Fruit fly (Drosophila melanogaster) whole organism, embryonic: ENCODE measurements around the gene CG43333.

Experiments
- B-H1 ChIP-seq: fragments of 200-800 bp; sonication (Bioruptor generic); IDR thresholded peaks from 3 replicates; pipeline ENCODE4 v1.3.6; 2022; ENCODE audit warnings: missing biosample characterization, missing genetic modification characterization
- BEAF-32 ChIP-seq: fragments of 200-800 bp; sonication (Bioruptor generic); optimal IDR thresholded peaks from 3 replicates; lab custom pipeline; 2017; ENCODE audit warnings: missing biosample characterization, missing genetic modification characterization, mild to moderate bottlenecking, moderate library complexity, missing genetic modification reagents
- CG10431 ChIP-seq: fragments of 200-800 bp; sonication (Bioruptor generic); optimal IDR thresholded peaks from 3 replicates; lab custom pipeline; 2018; ENCODE audit warnings: missing biosample characterization, mild to moderate bottlenecking, missing genetic modification characterization
- CG10543 ChIP-seq: fragments of 200-800 bp; sonication (Bioruptor generic); optimal IDR thresholded peaks from 3 replicates; lab custom pipeline; 2017; ENCODE audit warnings: missing biosample characterization, mild to moderate bottlenecking, missing genetic modification characterization, moderate library complexity
- CG10979 ChIP-seq: fragments of 200-800 bp; sonication (Bioruptor generic); optimal IDR thresholded peaks from 2 replicates; lab custom pipeline; 2018; ENCODE audit warnings: missing biosample characterization, mild to moderate bottlenecking, missing genetic modification characterization, moderate library complexity
- CG11695 ChIP-seq: fragments of 200-800 bp; sonication (Bioruptor generic); IDR thresholded peaks from 3 replicates; pipeline ENCODE4 v1.3.6; 2022; ENCODE audit warnings: missing biosample characterization, missing genetic modification characterization
- CG12236 ChIP-seq: fragments of 200-800 bp; sonication (Bioruptor generic); optimal IDR thresholded peaks from 2 replicates; lab custom pipeline; 2016; ENCODE audit warnings: missing biosample characterization, missing genetic modification characterization
- CG14441 ChIP-seq: fragments of 200-800 bp; sonication (Bioruptor generic); IDR thresholded peaks from 2 replicates; pipeline ENCODE4 v1.3.6; 2022; ENCODE audit warnings: missing biosample characterization, missing genetic modification characterization
- CG14860 ChIP-seq: fragments of 200-800 bp; sonication (Bioruptor generic); IDR thresholded peaks from 3 replicates; pipeline ENCODE4 v1.3.6; 2022; ENCODE audit warnings: missing biosample characterization, missing genetic modification characterization; ENCODE audit not compliant: partially characterized antibody
- CG15269 ChIP-seq: fragments of 200-800 bp; sonication (Bioruptor generic); optimal IDR thresholded peaks from 2 replicates; lab custom pipeline; 2018; ENCODE audit warnings: missing biosample characterization, mild to moderate bottlenecking, missing genetic modification characterization, moderate library complexity
- CG15514 ChIP-seq: fragments of 200-800 bp; sonication (Bioruptor generic); optimal IDR thresholded peaks from 3 replicates; lab custom pipeline; 2017; ENCODE audit warnings: missing biosample characterization, missing genetic modification characterization, mild to moderate bottlenecking, moderate library complexity, missing genetic modification reagents
- CG18262 ChIP-seq: fragments of 200-800 bp; optimal IDR thresholded peaks from 3 replicates; lab custom pipeline; 2019; ENCODE audit warnings: missing biosample characterization, mild to moderate bottlenecking, missing genetic modification characterization, moderate library complexity
- CG18599 ChIP-seq: fragments of 200-800 bp; sonication (Bioruptor generic); optimal IDR thresholded peaks from 3 replicates; lab custom pipeline; 2017; ENCODE audit warnings: missing biosample characterization, missing genetic modification characterization, mild to moderate bottlenecking, moderate library complexity, missing genetic modification reagents
- CG31441 ChIP-seq: fragments of 200-800 bp; sonication (Bioruptor generic); IDR thresholded peaks from 2 replicates; pipeline ENCODE4 v1.3.6; 2022; ENCODE audit warnings: missing biosample characterization, missing genetic modification characterization
- CG4424 ChIP-seq: fragments of 200-800 bp; sonication (Bioruptor generic); optimal IDR thresholded peaks from 3 replicates; lab custom pipeline; 2016; ENCODE audit warnings: missing biosample characterization, missing genetic modification characterization
- CG6689 ChIP-seq: fragments of 200-800 bp; sonication (Bioruptor generic); IDR thresholded peaks from 2 replicates; pipeline ENCODE4 v1.3.6; 2022; ENCODE audit warnings: missing biosample characterization, missing genetic modification characterization
- CG7372 ChIP-seq: fragments of 200-800 bp; sonication (Bioruptor generic); IDR thresholded peaks from 2 replicates; pipeline ENCODE4 v1.3.6; 2022; ENCODE audit warnings: missing biosample characterization, missing genetic modification characterization
- CG7987 ChIP-seq: fragments of 200-800 bp; sonication (Bioruptor generic); optimal IDR thresholded peaks from 2 replicates; lab custom pipeline; 2018; ENCODE audit warnings: missing biosample characterization, mild to moderate bottlenecking, missing genetic modification characterization, moderate library complexity
- CG8290 ChIP-seq, 3 experiments: fragments of 200-800 bp; sonication (Bioruptor generic); optimal IDR thresholded peaks; 2 replicates each; lab custom pipeline; 2016 to 2019; ENCODE audit warnings: missing biosample characterization in 3 of 3, missing genetic modification characterization in 3 of 3, mild to moderate bottlenecking in 2 of 3, moderate library complexity in 1 of 3
- CTCF ChIP-seq: fragments of 200-800 bp; sonication (Bioruptor generic); optimal IDR thresholded peaks from 2 replicates; lab custom pipeline; 2017; ENCODE audit warnings: missing biosample characterization, mild to moderate bottlenecking, missing genetic modification characterization, moderate library complexity
- D ChIP-seq, 2 experiments: fragments of 200-800 bp in 1 of 2; fragments of >200 bp in 1 of 2; sonication (Bioruptor generic) in 1 of 2; optimal IDR thresholded peaks; 2 replicates in 1 of 2; 3 replicates in 1 of 2; lab custom pipeline; 2017; ENCODE audit warnings: mild to moderate bottlenecking in 1 of 2, missing biosample characterization in 1 of 2, missing genetic modification characterization in 1 of 2, missing genetic modification reagents in 1 of 2
- E2f1 ChIP-seq: fragments of 200-800 bp; sonication (Bioruptor generic); IDR thresholded peaks from 2 replicates; pipeline ENCODE4 v1.3.6; 2022; ENCODE audit warnings: missing biosample characterization, missing genetic modification characterization
- Elba2 ChIP-seq: fragments of 200-800 bp; sonication (Bioruptor generic); optimal IDR thresholded peaks from 3 replicates; lab custom pipeline; 2016; ENCODE audit warnings: missing biosample characterization, missing genetic modification characterization
- HLH4C ChIP-seq: fragments of 200-800 bp; sonication (Bioruptor generic); IDR thresholded peaks from 3 replicates; pipeline ENCODE4 v1.3.6; 2022; ENCODE audit warnings: missing biosample characterization, missing genetic modification characterization; ENCODE audit not compliant: partially characterized antibody
- NC2β ChIP-seq: fragments of 200-800 bp; sonication (Bioruptor generic); optimal IDR thresholded peaks from 2 replicates; lab custom pipeline; 2016; ENCODE audit warnings: missing biosample characterization, missing genetic modification characterization
- Taf1 ChIP-seq: fragments of 200-800 bp; sonication (Bioruptor generic); IDR thresholded peaks from 2 replicates; pipeline ENCODE4 v1.3.6; 2022; ENCODE audit warnings: missing biosample characterization, missing genetic modification characterization
- Trl ChIP-seq, 3 experiments: fragments of >200 bp in 2 of 3; fragments of 200-800 bp in 1 of 3; sonication (Bioruptor generic) in 1 of 3; optimal IDR thresholded peaks; 2 replicates in 1 of 3; 3 replicates in 2 of 3; lab custom pipeline; 2016 to 2017; ENCODE audit warnings: missing biosample characterization in 1 of 3, missing genetic modification characterization in 1 of 3
- Xrp1 ChIP-seq: fragments of 200-800 bp; sonication (Bioruptor generic); IDR thresholded peaks from 2 replicates; pipeline ENCODE4 v1.3.6; 2022; ENCODE audit warnings: missing biosample characterization, missing genetic modification characterization
- az2 ChIP-seq: fragments of 200-800 bp; sonication (Bioruptor generic); optimal IDR thresholded peaks from 3 replicates; lab custom pipeline; 2016; ENCODE audit warnings: missing biosample characterization, missing genetic modification characterization
- bigmax ChIP-seq: fragments of 200-800 bp; sonication (Bioruptor generic); optimal IDR thresholded peaks from 2 replicates; lab custom pipeline; 2018; ENCODE audit warnings: missing biosample characterization, mild to moderate bottlenecking, missing genetic modification characterization
- croc ChIP-seq: fragments of 200-800 bp; sonication (Bioruptor generic); conservative IDR thresholded peaks from 3 replicates; pipeline ENCODE4 v1.3.6; 2022; ENCODE audit warnings: missing biosample characterization, missing genetic modification characterization
- eve ChIP-seq, 2 experiments: fragments of >200 bp; optimal IDR thresholded peaks; 2 replicates each; lab custom pipeline; 2017; ENCODE audit warnings: missing biosample characterization in 2 of 2, missing genetic modification characterization in 2 of 2
- fd102C ChIP-seq: fragments of 200-800 bp; sonication (Bioruptor generic); optimal IDR thresholded peaks from 2 replicates; lab custom pipeline; 2018; ENCODE audit warnings: missing biosample characterization, mild to moderate bottlenecking, missing genetic modification characterization, moderate library complexity
- gem ChIP-seq: fragments of 200-800 bp; sonication (Bioruptor generic); optimal IDR thresholded peaks from 2 replicates; lab custom pipeline; 2019; ENCODE audit warnings: missing biosample characterization, mild to moderate bottlenecking, missing genetic modification characterization, moderate library complexity
- lab ChIP-seq: fragments of 200-800 bp; sonication (Bioruptor generic); optimal IDR thresholded peaks from 3 replicates; lab custom pipeline; 2017; ENCODE audit warnings: missing biosample characterization, missing genetic modification characterization, mild to moderate bottlenecking, moderate library complexity, missing genetic modification reagents
- lbe ChIP-seq: fragments of 200-800 bp; sonication (Bioruptor generic); optimal IDR thresholded peaks from 2 replicates; lab custom pipeline; 2016; ENCODE audit warnings: missing biosample characterization, mild to moderate bottlenecking, missing genetic modification characterization
- lov ChIP-seq, 2 experiments: fragments of 200-800 bp in 1 of 2; fragments of >200 bp in 1 of 2; sonication (Bioruptor generic) in 1 of 2; IDR thresholded peaks in 1 of 2; optimal IDR thresholded peaks in 1 of 2; 2 replicates in 1 of 2; 3 replicates in 1 of 2; pipeline versions ENCODE4 v1.3.6 to Lab custom; 2017 to 2022; ENCODE audit warnings: missing biosample characterization in 1 of 2, missing genetic modification characterization in 1 of 2
- mirr ChIP-seq: fragments of 200-800 bp; sonication (Bioruptor generic); optimal IDR thresholded peaks from 3 replicates; lab custom pipeline; 2018; ENCODE audit warnings: missing biosample characterization, mild to moderate bottlenecking, missing genetic modification characterization
- nerfin-2 ChIP-seq: fragments of 200-800 bp; sonication (Bioruptor generic); IDR thresholded peaks from 2 replicates; pipeline ENCODE4 v1.3.6; 2022; ENCODE audit warnings: missing biosample characterization, missing genetic modification characterization; ENCODE audit not compliant: partially characterized antibody
- nom ChIP-seq: fragments of 200-800 bp; sonication (Bioruptor generic); optimal IDR thresholded peaks from 2 replicates; lab custom pipeline; 2017; ENCODE audit warnings: missing biosample characterization, missing genetic modification characterization, mild to moderate bottlenecking, moderate library complexity, missing genetic modification reagents
- odd ChIP-seq: fragments of 200-800 bp; sonication (Bioruptor generic); optimal IDR thresholded peaks from 2 replicates; lab custom pipeline; 2017; ENCODE audit warnings: missing biosample characterization, mild to moderate bottlenecking, missing genetic modification characterization
- pros ChIP-seq: fragments of 200-800 bp; sonication (Bioruptor generic); optimal IDR thresholded peaks from 3 replicates; lab custom pipeline; 2019; ENCODE audit warnings: missing biosample characterization, mild to moderate bottlenecking, missing genetic modification characterization, moderate library complexity
- psq ChIP-seq: fragments of 200-800 bp; sonication (Bioruptor generic); optimal IDR thresholded peaks from 2 replicates; lab custom pipeline; 2017; ENCODE audit warnings: missing biosample characterization, missing genetic modification characterization
- sens-2 ChIP-seq: fragments of 200-800 bp; sonication (Bioruptor generic); IDR thresholded peaks from 2 replicates; pipeline ENCODE4 v1.3.6; 2022; ENCODE audit warnings: missing biosample characterization, missing genetic modification characterization
- unpg ChIP-seq: fragments of 200-800 bp; sonication (Bioruptor generic); optimal IDR thresholded peaks from 3 replicates; lab custom pipeline; 2018; ENCODE audit warnings: missing biosample characterization, mild to moderate bottlenecking, missing genetic modification characterization, moderate library complexity
- zen ChIP-seq: fragments of 200-800 bp; sonication (Bioruptor generic); optimal IDR thresholded peaks from 3 replicates; lab custom pipeline; 2018; ENCODE audit warnings: missing biosample characterization, mild to moderate bottlenecking, missing genetic modification characterization, moderate library complexity

CG43333 gene

DNA sequence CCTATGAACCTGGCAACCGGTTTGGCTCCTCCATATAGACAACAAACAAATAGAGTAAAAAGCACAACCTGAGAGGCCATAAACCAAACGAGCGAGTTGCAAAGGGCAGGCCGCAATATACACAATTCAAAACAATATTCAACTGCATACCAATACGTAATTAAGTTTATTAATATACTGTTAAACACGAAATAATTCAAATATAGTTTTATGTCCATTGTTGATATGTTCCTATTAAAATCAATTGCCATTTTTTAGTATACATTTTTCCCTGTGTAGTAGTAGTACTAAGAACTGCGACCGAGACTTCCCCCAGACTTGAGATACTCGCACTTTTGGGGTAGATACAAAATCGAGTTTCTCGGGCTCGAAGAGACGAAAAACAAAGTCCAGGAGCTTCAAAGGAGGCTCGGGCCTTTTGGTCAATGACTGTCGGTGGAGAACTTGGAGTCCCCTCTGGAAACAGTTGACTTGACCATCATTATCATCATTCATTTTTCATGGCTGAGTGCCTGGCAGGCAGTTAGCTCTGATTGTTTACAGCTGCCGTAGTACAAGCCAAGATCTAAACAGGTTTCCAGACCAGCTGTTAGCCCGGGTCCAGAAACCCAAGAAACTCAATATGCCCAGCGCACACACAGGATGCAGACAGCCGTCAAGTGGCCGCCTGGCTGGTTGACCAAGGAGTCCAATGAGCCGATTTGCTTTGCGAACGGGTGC, 45.6 kb upstream of the CG43333 start (continued):
- TF ChIP-seq pros (GFP tag; lab: Kevin White, UChicago) (no peak), bigmax (GFP tag; lab: Kevin White, UChicago) (no peak), unpg (peak; percentile 8), croc (GFP tag; lab: Robert Waterston, UW) (no peak), HLH4C (GFP tag; lab: Robert Waterston, UW) (no peak), B-H1 (GFP tag; lab: Robert Waterston, UW) (no peak), BEAF-32 (GFP tag; lab: Kevin White, UChicago) (no peak), Taf1 (GFP tag; lab: Robert Waterston, UW) (no peak), Xrp1 (GFP tag; lab: Robert Waterston, UW) (no peak), lbe (peak; percentile 56), CG18262 (peak; percentile 27), CG6689 (GFP tag; lab: Robert Waterston, UW) (0 out of 2 replicates have a peak, but pooled peaks have one; percentile 8), CG7372 (GFP tag; lab: Robert Waterston, UW) (no peak), CG12236 (no peak), zen (tag; lab: Kevin White, UChicago) (no peak), CG31441 (GFP tag; lab: Robert Waterston, UW) (0 out of 2 replicates have a peak, but pooled peaks have one; percentile 18), CTCF (GFP tag; lab: Kevin White, UChicago) (no peak), CG11695 (0 out of 3 replicates have a peak, but pooled peaks have one; percentile 23), lov (optimal IDR thresholded peaks at IDR 0.05; lab: Kevin White, UChicago) (no peak), lov (GFP tag; IDR thresholded peaks at IDR 0.05; lab: Robert Waterston, UW) (no peak), NC2β (GFP tag; lab: Kevin White, UChicago) (no peak), CG10979 (peak; percentile 35), D (optimal IDR thresholded peaks at IDR 0.05; lab: Kevin White, UChicago) (no peak), D (GFP tag; optimal IDR thresholded peaks at IDR 0.05; lab: Kevin White, UChicago) (no peak), nom (peak; percentile 82), CG4424 (GFP tag; lab: Kevin White, UChicago) (peak; percentile 15), E2f1 (GFP tag; lab: Robert Waterston, UW) (no peak), CG7987 (no peak), az2 (GFP tag; lab: Kevin White, UChicago) (peak; percentile 9), Trl (optimal IDR thresholded peaks at IDR 0.05; lab: Kevin White, UChicago) (no peak), Trl (GFP tag; optimal IDR thresholded peaks at IDR 0.05; lab: Kevin White, UChicago) (no peak), CG14441 (GFP tag; lab: Robert Waterston, UW) (no peak), gem (peak; percentile 32), CG14860 (GFP tag; lab: Robert Waterston, UW) (no peak), CG10431 (GFP tag; lab: Kevin White, UChicago) (no peak)

DNA sequence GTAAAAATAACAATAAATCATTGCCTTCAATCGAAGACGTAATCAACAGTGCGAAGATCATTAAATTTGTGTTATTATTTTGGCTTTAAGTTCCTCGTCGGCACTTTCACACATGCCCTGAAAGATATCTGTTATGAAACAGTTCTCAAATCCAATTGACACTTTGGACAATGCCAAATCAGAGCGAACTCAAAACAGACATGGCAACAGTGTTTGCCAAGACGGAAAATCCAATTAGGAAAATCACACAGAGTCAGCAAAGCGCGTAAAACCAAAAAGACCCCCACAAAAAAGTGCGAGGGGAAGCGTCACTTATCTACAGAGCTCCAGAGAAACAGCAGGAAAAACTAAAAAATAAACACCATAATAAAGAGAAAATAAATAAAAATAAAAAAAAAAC, 42.9 kb upstream of the CG43333 start:
- TF ChIP-seq sens-2 (GFP tag; lab: Robert Waterston, UW) (no peak), lab (GFP tag; lab: Kevin White, UChicago) (no peak), nerfin-2 (GFP tag; lab: Robert Waterston, UW) (0 out of 2 replicates have a peak, but pooled peaks have one; percentile 21), Elba2 (GFP tag; lab: Kevin White, UChicago) (peak; percentile 91)

DNA sequence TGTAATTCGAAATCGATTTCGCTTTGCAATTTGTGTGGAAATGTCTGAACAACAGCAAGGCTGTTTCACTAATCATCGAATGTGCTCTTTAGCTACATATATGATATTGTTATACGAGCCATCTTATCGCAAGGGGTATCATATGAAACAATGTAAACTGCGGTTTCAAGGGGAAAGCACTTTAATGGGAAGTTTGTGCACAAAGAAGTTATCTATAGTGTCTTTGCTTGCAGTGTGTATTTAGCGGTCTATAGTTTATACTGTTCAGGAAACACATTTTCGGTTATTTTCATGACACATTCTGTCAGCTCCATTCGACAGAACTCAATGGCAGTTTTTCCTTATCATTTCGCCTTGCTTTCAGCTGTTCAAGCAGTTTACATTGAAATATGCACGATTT, 40.7 kb upstream of the CG43333 start:
- TF ChIP-seq mirr (peak; percentile 37), fd102C (GFP tag; lab: Kevin White, UChicago) (no peak), CG8290 (GFP tag; optimal IDR thresholded peaks at IDR 0.05; lab: Kevin White, UChicago) (no peak), CG8290 (tag; optimal IDR thresholded peaks at IDR 0.05; lab: Kevin White, UChicago) (peak in 1 of 2 experiments; percentile 5), CG18599 (GFP tag; lab: Kevin White, UChicago) (peak; percentile 16), CG14441 (GFP tag; lab: Robert Waterston, UW) (peak; percentile 39; the same call in 1 of the 2 replicates), eve (GFP tag; optimal IDR thresholded peaks at IDR 0.05; lab: Kevin White, UChicago) (peak in 1 of 2 experiments; percentile 22), CG15269 (no peak), odd (peak; percentile 3), CG15514 (peak; percentile 21), psq (GFP tag; lab: Kevin White, UChicago) (no peak), CG10543 (GFP tag; lab: Kevin White, UChicago) (peak; percentile 26)
